Worm (Caenorhabditis elegans): ENCODE results near the gene srx-39.

srx-39 gene

DNA sequence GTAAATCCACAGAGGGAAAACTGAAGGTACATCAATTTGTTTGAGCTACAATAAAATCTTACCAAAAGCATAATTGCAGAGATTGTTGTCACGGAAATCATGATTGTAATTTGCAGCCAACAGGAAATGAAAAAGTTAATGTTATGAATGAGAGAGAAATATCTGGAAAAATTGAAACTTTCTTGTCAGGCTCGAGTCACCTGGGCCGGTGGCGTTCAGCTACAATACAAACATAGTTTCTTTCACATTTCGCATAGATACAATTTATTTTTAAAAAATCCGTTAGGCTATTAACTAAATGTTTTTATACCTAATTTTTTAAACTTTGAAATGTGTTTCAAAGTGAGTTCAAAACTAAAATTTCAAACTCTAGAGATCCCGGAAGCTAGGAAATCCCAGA lies at the start of gene srx-39:
srx-39 (minus strand) TSS at position 101 of the 400 bp plus-strand sequence.
- TF ChIP-seq nhr-2 (tag; optimal IDR thresholded peaks at IDR 0.05) (no peak), ces-1 (GFP tag; optimal IDR thresholded peaks at IDR 0.05) (no peak), flh-1 (GFP tag; optimal IDR thresholded peaks at IDR 0.05) (no peak), snpc-4 (tag; optimal IDR thresholded peaks at IDR 0.05) (no peak), lsy-2 (tag; optimal IDR thresholded peaks at IDR 0.05) (no peak), blmp-1 (tag; optimal IDR thresholded peaks at IDR 0.05) (no peak), unc-120 (tag; optimal IDR thresholded peaks at IDR 0.05; ENCODE audit: poor library complexity, severe bottlenecking) (no peak), mab-5 (tag; optimal IDR thresholded peaks at IDR 0.05) (no peak), cnd-1 (tag; optimal IDR thresholded peaks at IDR 0.05) (no peak), ceh-83 (GFP tag; optimal IDR thresholded peaks at IDR 0.05) (no peak), nhr-12 (tag; optimal IDR thresholded peaks at IDR 0.05) (no peak), sptf-1 (tag; optimal IDR thresholded peaks at IDR 0.05) (no peak), ceh-43 (GFP tag; optimal IDR thresholded peaks at IDR 0.05) (no peak)

DNA sequence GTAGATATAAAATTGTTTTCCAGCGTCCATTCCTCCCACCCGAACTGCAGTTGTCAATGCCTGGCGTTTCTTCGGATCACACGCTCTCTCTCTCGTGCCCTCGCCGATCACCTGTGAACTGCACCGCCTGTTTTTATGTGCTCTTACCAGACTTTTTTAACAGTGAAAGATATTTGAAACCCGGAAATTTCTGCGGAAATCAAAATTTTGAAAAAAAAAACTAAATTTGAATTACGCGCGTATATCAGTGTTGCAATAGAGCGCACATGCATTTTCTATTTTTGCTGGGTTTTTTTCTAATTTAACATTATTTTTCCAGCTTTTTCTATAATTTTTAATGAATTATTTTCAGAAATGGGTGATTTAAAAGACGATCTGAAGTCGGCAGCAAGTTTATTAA lies 46.6 kb upstream of the srx-39 start, which contains the start of gene ttc-37:
ttc-37 (plus strand) TSS at position 349 of the 400 bp plus-strand sequence.
- TF ChIP-seq pha-4 (tag; optimal IDR thresholded peaks at IDR 0.05) = no peak
- peak; percentile 3 for TF ChIP-seq nhr-237 (tag; optimal IDR thresholded peaks at IDR 0.05)

- TF ChIP-seq bed-3 (GFP tag; optimal IDR thresholded peaks at IDR 0.05) = no peak
- TF ChIP-seq unc-39 (tag; optimal IDR thresholded peaks at IDR 0.05) = no peak
- TF ChIP-seq drap-1 (GFP tag; optimal IDR thresholded peaks at IDR 0.05) = no peak
- TF ChIP-seq nhr-2 (tag; optimal IDR thresholded peaks at IDR 0.05) = no peak
- no peak for TF ChIP-seq ztf-11 (tag; optimal IDR thresholded peaks at IDR 0.05)
- TF ChIP-seq ceh-83 (GFP tag; optimal IDR thresholded peaks at IDR 0.05) = no peak
- no peak for TF ChIP-seq sptf-1 (tag; optimal IDR thresholded peaks at IDR 0.05)
Observed at ce11 chrV:5203643-5204042, 46.1 kb upstream of the srx-39 start.

ce11 chrV:5201706-5202105 lies 44.1 kb upstream of the srx-39 start:
- TF ChIP-seq unc-62 (GFP tag; optimal IDR thresholded peaks at IDR 0.05) = peak; percentile 11
- TF ChIP-seq M03D4.4 (tag; optimal IDR thresholded peaks at IDR 0.05) = no peak

DNA sequence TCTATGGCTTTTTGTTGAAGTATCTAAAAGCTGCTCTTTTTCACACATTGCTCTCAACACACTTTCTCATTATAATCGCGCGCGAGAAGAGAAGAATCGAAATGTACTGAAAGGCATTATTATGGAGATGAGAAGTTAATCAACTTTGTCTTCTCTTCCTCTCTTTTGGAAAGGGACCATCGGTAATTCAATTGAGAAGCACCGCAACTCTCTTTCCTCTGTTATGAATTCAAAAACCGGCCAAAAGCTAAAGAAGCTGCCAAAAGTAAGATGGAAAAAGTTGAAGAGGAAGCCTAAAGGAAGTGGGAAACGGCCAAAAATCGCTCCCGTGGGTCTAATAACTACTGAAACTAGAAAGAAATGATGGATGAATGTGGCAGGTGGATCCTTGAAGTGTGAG lies 42.6 kb upstream of the srx-39 start:
- TF ChIP-seq ces-1 (GFP tag; optimal IDR thresholded peaks at IDR 0.05) (peak; percentile 99), snpc-4 (tag; optimal IDR thresholded peaks at IDR 0.05) (no peak)

- TF ChIP-seq M03D4.4 (tag; optimal IDR thresholded peaks at IDR 0.05) (no peak), cnd-1 (tag; optimal IDR thresholded peaks at IDR 0.05) (no peak), drap-1 (GFP tag; optimal IDR thresholded peaks at IDR 0.05) (no peak), ham-2 (GFP tag; optimal IDR thresholded peaks at IDR 0.05) (no peak), nhr-2 (tag; optimal IDR thresholded peaks at IDR 0.05) (no peak), ceh-83 (GFP tag; optimal IDR thresholded peaks at IDR 0.05) (no peak), ztf-11 (tag; optimal IDR thresholded peaks at IDR 0.05) (no peak), elt-3 (tag; optimal IDR thresholded peaks at IDR 0.05) (no peak), nhr-76 (tag; optimal IDR thresholded peaks at IDR 0.05) (no peak), nhr-28 (tag; optimal IDR thresholded peaks at IDR 0.05) (no peak), lin-13 (tag; optimal IDR thresholded peaks at IDR 0.05) (no peak), ceh-43 (GFP tag; optimal IDR thresholded peaks at IDR 0.05) (no peak), tbx-8 (GFP tag; optimal IDR thresholded peaks at IDR 0.05) (no peak), mab-5 (tag; optimal IDR thresholded peaks at IDR 0.05) (no peak), nhr-237 (tag; optimal IDR thresholded peaks at IDR 0.05) (no peak), blmp-1 (tag; optimal IDR thresholded peaks at IDR 0.05) (no peak), unc-39 (tag; optimal IDR thresholded peaks at IDR 0.05) (no peak)
Observed at ce11 chrV:5198240-5198639, 40.7 kb upstream of the srx-39 start, which contains the start of gene Y47A7.2. Gene Y47A7.2, minus strand, starts transcription at chrV:5198340.

- TF ChIP-seq snpc-4 (tag; optimal IDR thresholded peaks at IDR 0.05) (no peak), sptf-1 (tag; optimal IDR thresholded peaks at IDR 0.05) (no peak), lsy-2 (tag; optimal IDR thresholded peaks at IDR 0.05) (no peak), bed-3 (GFP tag; optimal IDR thresholded peaks at IDR 0.05) (no peak), nhr-76 (tag; optimal IDR thresholded peaks at IDR 0.05) (no peak), M03D4.4 (tag; optimal IDR thresholded peaks at IDR 0.05) (no peak), elt-3 (tag; optimal IDR thresholded peaks at IDR 0.05) (no peak), ceh-39 (tag; optimal IDR thresholded peaks at IDR 0.05) (no peak), elt-1 (tag; optimal IDR thresholded peaks at IDR 0.05; ENCODE audit: borderline replicate concordance, insufficient read depth) (no peak), pha-4 (tag; optimal IDR thresholded peaks at IDR 0.05) (no peak), flh-1 (GFP tag; optimal IDR thresholded peaks at IDR 0.05) (no peak), nhr-28 (tag; optimal IDR thresholded peaks at IDR 0.05) (no peak), mep-1 (tag; optimal IDR thresholded peaks at IDR 0.05) (no peak)
Observed at ce11 chrV:5194508-5194907, 36.9 kb upstream of the srx-39 start, which contains the start of gene abu-8. Gene abu-8, minus strand, starts transcription at chrV:5194608.

Data from whole organism, mixed stage, embryonic.